Worm (Caenorhabditis elegans): ENCODE data around the gene F31F4.1.

DNA sequence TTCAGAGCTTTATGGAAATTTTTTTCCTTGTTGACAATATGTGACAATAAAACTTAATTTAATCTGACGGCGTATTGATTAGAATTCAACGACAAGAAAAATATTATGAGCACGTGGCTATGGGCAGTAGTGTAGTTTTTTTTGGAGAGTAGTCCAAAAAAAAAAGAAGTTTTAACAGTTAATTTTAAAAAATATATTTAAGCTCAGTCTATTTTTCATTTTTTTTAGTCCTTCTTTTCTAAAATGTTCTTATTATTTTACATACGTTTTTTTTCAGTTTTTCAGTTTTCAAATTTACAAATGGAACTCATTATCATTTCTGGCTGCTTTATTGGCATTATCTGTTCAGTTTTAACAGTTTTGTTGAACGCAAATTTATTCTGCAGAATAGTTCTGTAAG is 24.9 kb downstream of the F31F4.1 start, which contains the start of gene srbc-39:
- TF ChIP-seq pqm-1 (tag; optimal IDR thresholded peaks at IDR 0.05) (no peak), ama-1 (optimal IDR thresholded peaks at IDR 0.05) (no peak)
